Fruit fly (Drosophila melanogaster) whole organism, wandering third instar larva: Measurements from ENCODE around the gene CG7611.

ENCODE experiments used
- Abd-B ChIP-seq: fragments of >200 bp; optimal IDR thresholded peaks from 2 replicates; lab custom pipeline; 2017; ENCODE audit warnings: missing biosample characterization, missing genetic modification characterization
- CG32264 ChIP-seq: fragments of 200-800 bp; sonication (Bioruptor generic); optimal IDR thresholded peaks from 2 replicates; lab custom pipeline; 2016; ENCODE audit warnings: missing biosample characterization, missing genetic modification characterization
- CG9705 ChIP-seq: fragments of 200-800 bp; sonication (Bioruptor generic); optimal IDR thresholded peaks from 2 replicates; lab custom pipeline; 2018; ENCODE audit warnings: missing biosample characterization, mild to moderate bottlenecking, missing genetic modification characterization
- CrebA ChIP-seq: fragments of 200-800 bp; sonication (Bioruptor generic); optimal IDR thresholded peaks from 2 replicates; lab custom pipeline; 2016; ENCODE audit warnings: missing biosample characterization, mild to moderate bottlenecking, missing genetic modification characterization, borderline replicate concordance
- Dfd ChIP-seq: fragments of >200 bp; optimal IDR thresholded peaks from 2 replicates; lab custom pipeline; 2017; ENCODE audit warnings: missing biosample characterization, missing genetic modification characterization
- Dif ChIP-seq: fragments of 200-275, 200-300 bp; sonication (Bioruptor generic); optimal IDR thresholded peaks from 2 replicates; lab custom pipeline; 2018; ENCODE audit warnings: missing biosample characterization, missing genetic modification characterization; ENCODE audit not compliant: partially characterized antibody
- GATAd ChIP-seq: sonication (Bioruptor generic); optimal IDR thresholded peaks from 2 replicates; lab custom pipeline; 2016; ENCODE audit warnings: missing biosample characterization, missing genetic modification characterization
- HLH106 ChIP-seq: fragments of 200-800 bp; optimal IDR thresholded peaks from 3 replicates; lab custom pipeline; 2019; ENCODE audit warnings: missing biosample characterization, mild to moderate bottlenecking, missing genetic modification characterization, moderate library complexity
- Hnf4 ChIP-seq: fragments of 200-800 bp; sonication (Bioruptor generic); optimal IDR thresholded peaks from 2 replicates; lab custom pipeline; 2016; ENCODE audit warnings: missing biosample characterization, mild to moderate bottlenecking, missing genetic modification characterization
- Hr78 ChIP-seq: fragments of >200 bp; optimal IDR thresholded peaks from 2 replicates; lab custom pipeline; 2017; ENCODE audit warnings: missing biosample characterization, missing genetic modification characterization
- Hr83 ChIP-seq: fragments of 200-300 bp; sonication (Bioruptor generic); optimal IDR thresholded peaks from 2 replicates; lab custom pipeline; 2016; ENCODE audit warnings: missing biosample characterization, mild to moderate bottlenecking, missing genetic modification characterization, moderate library complexity; ENCODE audit not compliant: poor library complexity, severe bottlenecking
- Jra ChIP-seq: sonication (Bioruptor generic); optimal IDR thresholded peaks from 2 replicates; lab custom pipeline; 2016; ENCODE audit warnings: missing biosample characterization, missing genetic modification characterization
- Mio ChIP-seq: sonication (Bioruptor generic); optimal IDR thresholded peaks from 2 replicates; lab custom pipeline; 2016; ENCODE audit warnings: missing biosample characterization, missing genetic modification characterization
- Myc ChIP-seq: fragments of >200 bp; optimal IDR thresholded peaks from 2 replicates; lab custom pipeline; 2017
- N ChIP-seq: fragments of >200 bp; optimal IDR thresholded peaks from 2 replicates; lab custom pipeline; 2018; ENCODE audit warnings: missing biosample characterization, missing external identifiers, missing genetic modification characterization
- OdsH ChIP-seq: fragments of 200-800 bp; sonication (Bioruptor generic); optimal IDR thresholded peaks from 2 replicates; lab custom pipeline; 2016; ENCODE audit warnings: missing biosample characterization, mild to moderate bottlenecking, missing genetic modification characterization
- Rel ChIP-seq, 2 experiments: fragments of 200-800 bp; sonication (Bioruptor generic) in 1 of 2; optimal IDR thresholded peaks; 2 replicates in 1 of 2; 3 replicates in 1 of 2; lab custom pipeline; 2016 to 2019; ENCODE audit warnings: mild to moderate bottlenecking in 2 of 2, missing biosample characterization in 2 of 2, missing genetic modification characterization in 2 of 2, moderate library complexity in 1 of 2
- Sp1 ChIP-seq: fragments of 200-800 bp; sonication (Bioruptor generic); optimal IDR thresholded peaks from 3 replicates; lab custom pipeline; 2019; ENCODE audit warnings: missing biosample characterization, mild to moderate bottlenecking, missing genetic modification characterization, moderate library complexity
- Vsx2 ChIP-seq: fragments of 200-300, 225-300 bp; sonication (Bioruptor generic); optimal IDR thresholded peaks from 2 replicates; lab custom pipeline; 2018; ENCODE audit warnings: missing biosample characterization, missing genetic modification characterization; ENCODE audit not compliant: partially characterized antibody
- br ChIP-seq: fragments of 200-800 bp; sonication (Bioruptor generic); optimal IDR thresholded peaks from 2 replicates; lab custom pipeline; 2016; ENCODE audit warnings: missing biosample characterization, missing genetic modification characterization
- brk ChIP-seq: fragments of 200-800 bp; sonication (Bioruptor generic); optimal IDR thresholded peaks from 2 replicates; lab custom pipeline; 2016; ENCODE audit warnings: missing biosample characterization, mild to moderate bottlenecking, missing genetic modification characterization
- dl ChIP-seq, 2 experiments: fragments of 175-275, 200-275 bp in 1 of 2; fragments of 200-275 bp in 1 of 2; sonication (Bioruptor generic); optimal IDR thresholded peaks; lab custom pipeline; 2018; ENCODE audit warnings: mild to moderate bottlenecking in 2 of 2, missing biosample characterization in 2 of 2, missing genetic modification characterization in 2 of 2, moderate library complexity in 2 of 2; ENCODE audit not compliant: partially characterized antibody in 2 of 2, insufficient read depth in 1 of 2
- dmrt93B ChIP-seq: fragments of 200-800 bp; sonication (Bioruptor generic); optimal IDR thresholded peaks from 2 replicates; lab custom pipeline; 2018; ENCODE audit warnings: missing biosample characterization, mild to moderate bottlenecking, missing genetic modification characterization
- dsf ChIP-seq: sonication (Bioruptor generic); optimal IDR thresholded peaks from 2 replicates; lab custom pipeline; 2016; ENCODE audit warnings: missing biosample characterization, missing genetic modification characterization, borderline replicate concordance
- ey ChIP-seq: fragments of 200-800 bp; sonication (Bioruptor generic); optimal IDR thresholded peaks from 2 replicates; lab custom pipeline; 2016; ENCODE audit warnings: missing biosample characterization, missing genetic modification characterization
- foxo ChIP-seq, 2 experiments: fragments of 200-800 bp; sonication (Bioruptor generic); optimal IDR thresholded peaks; 2 replicates in 1 of 2; 3 replicates in 1 of 2; lab custom pipeline; 2016 to 2017; ENCODE audit warnings: missing biosample characterization in 2 of 2, missing genetic modification characterization in 2 of 2
- fru ChIP-seq: fragments of 200-800 bp; sonication (Bioruptor generic); optimal IDR thresholded peaks from 3 replicates; lab custom pipeline; 2016; ENCODE audit warnings: missing biosample characterization, mild to moderate bottlenecking, missing genetic modification characterization
- h ChIP-seq: fragments of 200-800 bp; sonication (Bioruptor generic); optimal IDR thresholded peaks from 3 replicates; lab custom pipeline; 2016; ENCODE audit warnings: missing biosample characterization, mild to moderate bottlenecking, missing genetic modification characterization
- jim ChIP-seq: fragments of 175-275, 200-325 bp; sonication (Bioruptor generic); optimal IDR thresholded peaks from 2 replicates; lab custom pipeline; 2016; ENCODE audit warnings: missing biosample characterization, mild to moderate bottlenecking, missing genetic modification characterization
- lola ChIP-seq: fragments of >200 bp; optimal IDR thresholded peaks from 2 replicates; lab custom pipeline; 2017; ENCODE audit warnings: missing biosample characterization, missing genetic modification characterization
- pan ChIP-seq: fragments of >200 bp; optimal IDR thresholded peaks from 2 replicates; lab custom pipeline; 2017
- psq ChIP-seq: fragments of 200-800 bp; sonication (Bioruptor generic); optimal IDR thresholded peaks from 3 replicates; lab custom pipeline; 2017; ENCODE audit warnings: missing biosample characterization, mild to moderate bottlenecking, missing genetic modification characterization, moderate library complexity
- rgr ChIP-seq: fragments of 200-800 bp; sonication (Bioruptor generic); optimal IDR thresholded peaks from 3 replicates; lab custom pipeline; 2016; ENCODE audit warnings: missing biosample characterization, mild to moderate bottlenecking, missing genetic modification characterization
- sage ChIP-seq: fragments of 200-800 bp; sonication (Bioruptor generic); optimal IDR thresholded peaks from 2 replicates; lab custom pipeline; 2016; ENCODE audit warnings: missing biosample characterization, mild to moderate bottlenecking, missing genetic modification characterization
- sv ChIP-seq: fragments of 200-800 bp; sonication (Bioruptor generic); optimal IDR thresholded peaks from 3 replicates; lab custom pipeline; 2016; ENCODE audit warnings: missing biosample characterization, missing genetic modification characterization
- tai ChIP-seq: sonication (Bioruptor generic); optimal IDR thresholded peaks from 2 replicates; lab custom pipeline; 2016; ENCODE audit warnings: missing biosample characterization, missing genetic modification characterization
- usp ChIP-seq: fragments of >200 bp; optimal IDR thresholded peaks from 2 replicates; lab custom pipeline; 2017; ENCODE audit warnings: missing biosample characterization, missing genetic modification characterization
- woc ChIP-seq: sonication (Bioruptor generic); optimal IDR thresholded peaks from 2 replicates; lab custom pipeline; 2016; ENCODE audit warnings: missing biosample characterization, mild to moderate bottlenecking, missing genetic modification characterization

The CG7611 gene

dm6 chr3L:21516716-21517266, 6.2 kb upstream of the CG7611 start:
- TF ChIP-seq CG9705 (GFP tag; lab: Kevin White, UChicago), result no peak
- TF ChIP-seq Vsx2 (GFP tag; lab: Kevin White, UChicago), result no peak
- no peak for TF ChIP-seq N (GFP tag; lab: Kevin White, UChicago)
- no peak for TF ChIP-seq dl (GFP tag; optimal IDR thresholded peaks at IDR 0.05; lab: Kevin White, UChicago; ENCODE audit: insufficient read depth in 1 of 2, partially characterized antibody in 2 of 2)
- TF ChIP-seq GATAd (GFP tag; lab: Kevin White, UChicago), result no peak
- peak; percentile 7 for TF ChIP-seq sv (GFP tag; lab: Kevin White, UChicago)
- no peak for TF ChIP-seq Abd-B (GFP tag; lab: Kevin White, UChicago)
- TF ChIP-seq brk (GFP tag; lab: Kevin White, UChicago), result peak; percentile 28
- TF ChIP-seq br (GFP tag; lab: Kevin White, UChicago), result peak; percentile 52
- no peak for TF ChIP-seq Rel (GFP tag; optimal IDR thresholded peaks at IDR 0.05; lab: Kevin White, UChicago)
- TF ChIP-seq Rel (tag; optimal IDR thresholded peaks at IDR 0.05; lab: Kevin White, UChicago), result no peak
- peak; percentile 71 for TF ChIP-seq fru (GFP tag; lab: Kevin White, UChicago)
- TF ChIP-seq jim, result no peak
- no peak for TF ChIP-seq CG32264 (GFP tag; lab: Kevin White, UChicago)
- no peak for TF ChIP-seq Jra
- no peak for TF ChIP-seq Dfd (GFP tag; lab: Kevin White, UChicago)
- peak; percentile 24 for TF ChIP-seq psq (GFP tag; lab: Kevin White, UChicago)
- no peak for TF ChIP-seq Dif (GFP tag; lab: Kevin White, UChicago)
- TF ChIP-seq woc (GFP tag; lab: Kevin White, UChicago), result peak; percentile 53
- TF ChIP-seq CrebA (GFP tag; lab: Kevin White, UChicago), result no peak
- no peak for TF ChIP-seq pan (lab: Kevin White, UChicago)
- TF ChIP-seq Sp1 (GFP tag; lab: Kevin White, UChicago), result peak; percentile 48
- TF ChIP-seq Hnf4 (GFP tag; lab: Kevin White, UChicago), result peak; percentile 59
- TF ChIP-seq Hr83, result no peak
- TF ChIP-seq foxo (GFP tag; optimal IDR thresholded peaks at IDR 0.05; lab: Kevin White, UChicago), result peak in 1 of 2 experiments; percentile 61
- TF ChIP-seq Mio (GFP tag; lab: Kevin White, UChicago), result no peak
- TF ChIP-seq Hr78 (GFP tag; lab: Kevin White, UChicago), result peak; percentile 11
- peak; percentile 45 for TF ChIP-seq rgr
- TF ChIP-seq Myc, result no peak
- TF ChIP-seq h (GFP tag; lab: Kevin White, UChicago), result peak; percentile 63
- TF ChIP-seq tai (GFP tag; lab: Kevin White, UChicago), result no peak
- peak; percentile 51 for TF ChIP-seq OdsH (GFP tag; lab: Kevin White, UChicago)
- TF ChIP-seq HLH106 (tag; lab: Kevin White, UChicago), result peak; percentile 28
- no peak for TF ChIP-seq usp
- TF ChIP-seq sage (GFP tag; lab: Kevin White, UChicago), result no peak
- no peak for TF ChIP-seq dmrt93B (GFP tag; lab: Kevin White, UChicago)
- TF ChIP-seq ey, result peak; percentile 56
- TF ChIP-seq dsf (GFP tag; lab: Kevin White, UChicago), result no peak
- TF ChIP-seq lola (GFP tag; lab: Kevin White, UChicago), result no peak
- TF ChIP-seq, all 38 proteins: peak for 15

DNA sequence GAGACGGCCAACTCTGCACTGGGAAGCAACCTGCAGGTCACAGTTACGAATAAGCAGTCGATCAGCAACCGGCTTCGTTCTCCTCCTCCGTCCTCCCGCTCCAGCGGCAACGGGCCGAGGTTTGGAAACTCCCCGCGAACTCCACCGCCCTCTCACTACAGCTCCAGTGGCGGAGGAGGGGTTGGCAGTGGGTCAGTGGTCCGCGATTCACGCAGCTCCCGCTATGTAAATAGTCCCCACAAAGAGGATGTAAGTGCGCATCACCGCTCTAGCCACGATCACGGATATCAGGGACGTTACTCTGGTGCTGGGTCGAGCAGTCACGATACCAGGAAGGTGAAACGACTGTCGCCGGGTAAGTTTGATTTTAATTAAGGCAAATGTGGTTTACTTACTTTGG, 4.6 kb upstream of the CG7611 start:
- TF ChIP-seq Mio (GFP tag; lab: Kevin White, UChicago) (no peak), sv (GFP tag; lab: Kevin White, UChicago) (no peak), dsf (GFP tag; lab: Kevin White, UChicago) (no peak), brk (GFP tag; lab: Kevin White, UChicago) (no peak), Hr83 (no peak), psq (GFP tag; lab: Kevin White, UChicago) (no peak), ey (no peak), sage (GFP tag; lab: Kevin White, UChicago) (no peak), lola (GFP tag; lab: Kevin White, UChicago) (no peak), woc (GFP tag; lab: Kevin White, UChicago) (no peak), Hnf4 (GFP tag; lab: Kevin White, UChicago) (no peak), Hr78 (GFP tag; lab: Kevin White, UChicago) (no peak), CG32264 (GFP tag; lab: Kevin White, UChicago) (no peak), OdsH (GFP tag; lab: Kevin White, UChicago) (no peak)
